Fruit fly (Drosophila melanogaster) whole organism, embryonic: ENCODE results near the gene Exo70.

Experiments used
- ATbp ChIP-seq: fragments of 200-800 bp; sonication (Bioruptor generic); optimal IDR thresholded peaks from 2 replicates; lab custom pipeline; 2017; ENCODE audit warnings: missing biosample characterization, mild to moderate bottlenecking, missing genetic modification characterization, missing genetic modification reagents
- CG12071 ChIP-seq: fragments of 200-800 bp; sonication (Bioruptor generic); optimal IDR thresholded peaks from 3 replicates; lab custom pipeline; 2018; ENCODE audit warnings: missing biosample characterization, mild to moderate bottlenecking, missing genetic modification characterization
- CG13296 ChIP-seq: fragments of 200-800 bp; sonication (Bioruptor generic); optimal IDR thresholded peaks from 3 replicates; lab custom pipeline; 2018; ENCODE audit warnings: missing biosample characterization, mild to moderate bottlenecking, missing genetic modification characterization
- CG14441 ChIP-seq: fragments of 200-800 bp; sonication (Bioruptor generic); IDR thresholded peaks from 2 replicates; pipeline ENCODE4 v1.3.6; 2022; ENCODE audit warnings: missing biosample characterization, missing genetic modification characterization
- CG14710 ChIP-seq: fragments of 200-800 bp; sonication (Bioruptor generic); optimal IDR thresholded peaks from 3 replicates; lab custom pipeline; 2019; ENCODE audit warnings: missing biosample characterization, mild to moderate bottlenecking, missing genetic modification characterization, moderate library complexity
- CG15073 ChIP-seq: fragments of 200-800 bp; sonication (Bioruptor generic); optimal IDR thresholded peaks from 2 replicates; lab custom pipeline; 2016; ENCODE audit warnings: missing biosample characterization, missing genetic modification characterization
- CG1529 ChIP-seq: fragments of 200-800 bp; sonication (Bioruptor generic); optimal IDR thresholded peaks from 3 replicates; lab custom pipeline; 2018; ENCODE audit warnings: missing biosample characterization, missing genetic modification characterization
- CG1647 ChIP-seq: fragments of 200-800 bp; sonication (Bioruptor generic); optimal IDR thresholded peaks from 3 replicates; lab custom pipeline; 2016; ENCODE audit warnings: missing biosample characterization, missing genetic modification characterization
- CG17612 ChIP-seq: fragments of 200-800 bp; sonication (Bioruptor generic); IDR thresholded peaks from 2 replicates; pipeline ENCODE4 v1.3.6; 2022; ENCODE audit warnings: missing biosample characterization, missing genetic modification characterization
- CG33213 ChIP-seq: fragments of 200-800 bp; sonication (Bioruptor generic); optimal IDR thresholded peaks from 3 replicates; lab custom pipeline; 2016; ENCODE audit warnings: missing biosample characterization, missing genetic modification characterization
- CG34224 ChIP-seq: fragments of 200-800 bp; sonication (Bioruptor generic); IDR thresholded peaks from 3 replicates; pipeline ENCODE4 v1.3.6; 2022; ENCODE audit warnings: missing biosample characterization, missing genetic modification characterization; ENCODE audit not compliant: partially characterized antibody
- CG4360 ChIP-seq: fragments of 200-800 bp; sonication (Bioruptor generic); IDR thresholded peaks from 2 replicates; pipeline ENCODE4 v1.3.6; 2022; ENCODE audit warnings: missing biosample characterization, missing genetic modification characterization
- CG6254 ChIP-seq: fragments of 200-800 bp; sonication (Bioruptor generic); optimal IDR thresholded peaks from 3 replicates; lab custom pipeline; 2017; ENCODE audit warnings: mild to moderate bottlenecking, missing biosample characterization, missing genetic modification reagents, missing genetic modification characterization
- CG6683 ChIP-seq: fragments of 200-800 bp; sonication (Bioruptor generic); optimal IDR thresholded peaks from 2 replicates; lab custom pipeline; 2017; ENCODE audit warnings: missing biosample characterization, mild to moderate bottlenecking, missing genetic modification characterization, missing genetic modification reagents
- CG7271 ChIP-seq: fragments of 200-800 bp; sonication (Bioruptor generic); optimal IDR thresholded peaks from 2 replicates; lab custom pipeline; 2018; ENCODE audit warnings: missing biosample characterization, mild to moderate bottlenecking, missing genetic modification characterization, moderate library complexity
- CG7556 ChIP-seq: fragments of 200-800 bp; sonication (Bioruptor generic); optimal IDR thresholded peaks from 2 replicates; lab custom pipeline; 2017; ENCODE audit warnings: missing biosample characterization, mild to moderate bottlenecking, missing genetic modification characterization
- CG7839 ChIP-seq: fragments of 200-800 bp; sonication (Bioruptor generic); optimal IDR thresholded peaks from 3 replicates; lab custom pipeline; 2018; ENCODE audit warnings: missing biosample characterization, mild to moderate bottlenecking, missing genetic modification characterization, moderate library complexity
- CG7928 ChIP-seq: fragments of 200-800 bp; sonication (Bioruptor generic); optimal IDR thresholded peaks from 2 replicates; lab custom pipeline; 2017; ENCODE audit warnings: missing biosample characterization, mild to moderate bottlenecking, missing genetic modification characterization
- CG8290 ChIP-seq, 3 experiments: fragments of 200-800 bp; sonication (Bioruptor generic); optimal IDR thresholded peaks; 2 replicates each; lab custom pipeline; 2016 to 2019; ENCODE audit warnings: missing biosample characterization in 3 of 3, missing genetic modification characterization in 3 of 3, mild to moderate bottlenecking in 2 of 3, moderate library complexity in 1 of 3
- CG9797 ChIP-seq: fragments of 200-800 bp; sonication (Bioruptor generic); optimal IDR thresholded peaks from 3 replicates; lab custom pipeline; 2018; ENCODE audit warnings: missing biosample characterization, mild to moderate bottlenecking, missing genetic modification characterization
- D19B ChIP-seq: fragments of 200-800 bp; sonication (Bioruptor generic); optimal IDR thresholded peaks from 2 replicates; lab custom pipeline; 2017; ENCODE audit warnings: missing biosample characterization, mild to moderate bottlenecking, missing genetic modification characterization
- Dfd ChIP-seq, 2 experiments: fragments of >200 bp; optimal IDR thresholded peaks; 2 replicates each; lab custom pipeline; 2017; ENCODE audit warnings: missing biosample characterization in 2 of 2, missing genetic modification characterization in 2 of 2
- Elba2 ChIP-seq: fragments of 200-800 bp; sonication (Bioruptor generic); optimal IDR thresholded peaks from 3 replicates; lab custom pipeline; 2016; ENCODE audit warnings: missing biosample characterization, missing genetic modification characterization
- Fer2 ChIP-seq: fragments of 200-800 bp; sonication (Bioruptor generic); optimal IDR thresholded peaks from 2 replicates; lab custom pipeline; 2018; ENCODE audit warnings: missing biosample characterization, mild to moderate bottlenecking, missing genetic modification characterization, moderate library complexity
- Gsc ChIP-seq: fragments of 200-800 bp; sonication (Bioruptor generic); IDR thresholded peaks from 2 replicates; pipeline ENCODE4 v1.3.6; 2022; ENCODE audit warnings: missing biosample characterization, missing genetic modification characterization
- HLH3B ChIP-seq: fragments of 200-800 bp; sonication (Bioruptor generic); IDR thresholded peaks from 2 replicates; pipeline ENCODE4 v1.3.6; 2022; ENCODE audit warnings: missing biosample characterization, missing genetic modification characterization
- NC2β ChIP-seq: fragments of 200-800 bp; sonication (Bioruptor generic); optimal IDR thresholded peaks from 2 replicates; lab custom pipeline; 2016; ENCODE audit warnings: missing biosample characterization, missing genetic modification characterization
- Optix ChIP-seq: fragments of 200-800 bp; sonication (Bioruptor generic); IDR thresholded peaks from 3 replicates; pipeline ENCODE4 v1.3.6; 2022; ENCODE audit warnings: missing biosample characterization, missing genetic modification characterization
- Rfx ChIP-seq: fragments of 200-800 bp; sonication (Bioruptor generic); IDR thresholded peaks from 2 replicates; pipeline ENCODE4 v1.3.6; 2022; ENCODE audit warnings: missing biosample characterization, missing genetic modification characterization
- Trl ChIP-seq, 3 experiments: fragments of >200 bp in 2 of 3; fragments of 200-800 bp in 1 of 3; sonication (Bioruptor generic) in 1 of 3; optimal IDR thresholded peaks; 2 replicates in 1 of 3; 3 replicates in 2 of 3; lab custom pipeline; 2016 to 2017; ENCODE audit warnings: missing biosample characterization in 1 of 3, missing genetic modification characterization in 1 of 3
- YL-1 ChIP-seq: fragments of 200-800 bp; sonication (Bioruptor generic); optimal IDR thresholded peaks from 3 replicates; lab custom pipeline; 2017; ENCODE audit warnings: missing biosample characterization, mild to moderate bottlenecking, missing genetic modification characterization
- abd-A ChIP-seq: fragments of 200-800 bp; sonication (Bioruptor generic); optimal IDR thresholded peaks from 3 replicates; lab custom pipeline; 2019; ENCODE audit warnings: missing biosample characterization, mild to moderate bottlenecking, missing genetic modification characterization, moderate library complexity
- amos ChIP-seq: fragments of 200-800 bp; sonication (Bioruptor generic); IDR thresholded peaks from 2 replicates; pipeline ENCODE4 v1.3.6; 2022; ENCODE audit warnings: missing biosample characterization, missing genetic modification characterization; ENCODE audit not compliant: partially characterized antibody
- ap ChIP-seq: fragments of 200-800 bp; sonication (Bioruptor generic); IDR thresholded peaks from 2 replicates; pipeline ENCODE4 v1.3.6; 2022; ENCODE audit warnings: missing biosample characterization, missing genetic modification characterization
- crc ChIP-seq: fragments of 200-800 bp; sonication (Bioruptor generic); optimal IDR thresholded peaks from 2 replicates; lab custom pipeline; 2016; ENCODE audit warnings: missing biosample characterization, missing genetic modification characterization
- emc ChIP-seq: fragments of 200-800 bp; sonication (Bioruptor generic); optimal IDR thresholded peaks from 2 replicates; lab custom pipeline; 2016; ENCODE audit warnings: missing biosample characterization, missing genetic modification characterization
- esg ChIP-seq: fragments of 200-800 bp; sonication (Bioruptor generic); conservative IDR thresholded peaks from 2 replicates; pipeline ENCODE4 v1.3.6; 2022; ENCODE audit warnings: missing biosample characterization, missing genetic modification characterization
- insv ChIP-seq, 2 experiments: fragments of 200-800 bp; sonication (Bioruptor generic); optimal IDR thresholded peaks; 3 replicates each; lab custom pipeline; 2016 to 2018; ENCODE audit warnings: missing biosample characterization in 2 of 2, missing genetic modification characterization in 2 of 2
- maf-S ChIP-seq: fragments of 200-800 bp; sonication (Bioruptor generic); optimal IDR thresholded peaks from 2 replicates; lab custom pipeline; 2016; ENCODE audit warnings: missing biosample characterization, missing genetic modification characterization
- org-1 ChIP-seq: fragments of 200-800 bp; sonication (Bioruptor generic); optimal IDR thresholded peaks from 2 replicates; lab custom pipeline; 2017; ENCODE audit warnings: missing biosample characterization, missing genetic modification characterization
- pan ChIP-seq, 4 experiments: fragments of >200 bp in 3 of 4; fragments of 200-800 bp in 1 of 4; sonication (Bioruptor generic) in 1 of 4; optimal IDR thresholded peaks in 3 of 4; IDR thresholded peaks in 1 of 4; 2 replicates each; pipeline versions ENCODE4 v1.3.6 to Lab custom; 2017 to 2022; ENCODE audit warnings: missing biosample characterization in 2 of 4, missing genetic modification characterization in 2 of 4, mixed read lengths in 1 of 4
- pnt ChIP-seq: fragments of 200-800 bp; sonication (Bioruptor generic); optimal IDR thresholded peaks from 3 replicates; lab custom pipeline; 2016; ENCODE audit warnings: missing biosample characterization, missing genetic modification characterization
- pum ChIP-seq: fragments of 200-800 bp; sonication (Bioruptor generic); optimal IDR thresholded peaks from 2 replicates; lab custom pipeline; 2016; ENCODE audit warnings: missing biosample characterization, missing genetic modification characterization
- sens ChIP-seq: fragments of 200-800 bp; sonication (Bioruptor generic); peaks from one replicate; lab custom pipeline; 2016; ENCODE audit warnings: missing biosample characterization, missing genetic modification characterization
- shn ChIP-seq: fragments of 200-800 bp; sonication (Bioruptor generic); optimal IDR thresholded peaks from 3 replicates; lab custom pipeline; 2016; ENCODE audit warnings: missing biosample characterization, missing genetic modification characterization
- sim ChIP-seq: fragments of 200-800 bp; sonication (Bioruptor generic); IDR thresholded peaks from 2 replicates; pipeline ENCODE4 v1.3.6; 2022; ENCODE audit warnings: missing biosample characterization, missing genetic modification characterization
- sna ChIP-seq: fragments of 200-800 bp; sonication (Bioruptor generic); IDR thresholded peaks from 2 replicates; pipeline ENCODE4 v1.3.6; 2022; ENCODE audit warnings: missing biosample characterization, missing genetic modification characterization; ENCODE audit not compliant: partially characterized antibody
- toy ChIP-seq: fragments of 200-800 bp; sonication (Bioruptor generic); IDR thresholded peaks from 2 replicates; pipeline ENCODE4 v1.3.6; 2022; ENCODE audit warnings: missing biosample characterization, missing genetic modification characterization
- usp ChIP-seq: fragments of >200 bp; optimal IDR thresholded peaks from 2 replicates; lab custom pipeline; 2017; ENCODE audit warnings: missing biosample characterization, missing genetic modification characterization
- zen ChIP-seq: fragments of 200-800 bp; sonication (Bioruptor generic); optimal IDR thresholded peaks from 3 replicates; lab custom pipeline; 2018; ENCODE audit warnings: missing biosample characterization, mild to moderate bottlenecking, missing genetic modification characterization, moderate library complexity

The Exo70 gene

DNA sequence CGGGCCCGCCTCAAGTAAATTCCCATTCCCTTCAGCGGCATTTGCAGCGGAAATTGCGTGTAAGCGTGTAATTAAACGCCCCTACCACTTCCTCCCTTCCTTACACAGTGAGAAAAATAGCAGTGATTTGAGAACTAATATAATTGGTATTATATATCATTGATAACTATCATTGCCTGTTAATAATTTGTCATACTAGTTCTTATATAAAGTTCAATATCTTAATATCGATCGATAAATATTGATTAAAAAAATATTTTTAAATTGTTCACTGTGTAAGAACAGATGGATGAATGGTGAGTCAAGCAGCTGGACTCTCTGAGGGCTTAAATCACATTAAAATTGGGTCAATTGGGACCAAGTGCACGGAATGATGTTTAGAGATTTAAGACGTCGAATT is 33.4 kb downstream of the Exo70 start (continued):
- TF ChIP-seq HLH3B (GFP tag; lab: Robert Waterston, UW) (peak; percentile 65), sim (peak; percentile 67; the same call in 1 of the 2 replicates), Optix (no peak), org-1 (no peak), CG17612 (no peak), ATbp (GFP tag; lab: Kevin White, UChicago) (no peak), sens (peak; percentile 53), CG1529 (GFP tag; lab: Kevin White, UChicago) (no peak), CG14441 (GFP tag; lab: Robert Waterston, UW) (no peak), amos (no peak), YL-1 (GFP tag; lab: Kevin White, UChicago) (no peak), CG8290 (GFP tag; optimal IDR thresholded peaks at IDR 0.05; lab: Kevin White, UChicago) (no peak), CG8290 (tag; optimal IDR thresholded peaks at IDR 0.05; lab: Kevin White, UChicago) (no peak), CG34224 (no peak), CG13296 (GFP tag; lab: Kevin White, UChicago) (peak; percentile 59), sna (GFP tag; lab: Robert Waterston, UW) (no peak), CG12071 (GFP tag; lab: Kevin White, UChicago) (no peak), CG7556 (GFP tag; lab: Kevin White, UChicago) (peak; percentile 11), CG7271 (tag; lab: Kevin White, UChicago) (peak; percentile 83), crc (GFP tag; lab: Kevin White, UChicago) (no peak), Rfx (GFP tag; lab: Robert Waterston, UW) (no peak), esg (GFP tag; lab: Robert Waterston, UW) (0 out of 2 replicates have a peak, but pooled peaks have one; percentile 13), emc (GFP tag; lab: Kevin White, UChicago) (no peak), Trl (optimal IDR thresholded peaks at IDR 0.05; lab: Kevin White, UChicago) (no peak), Trl (GFP tag; optimal IDR thresholded peaks at IDR 0.05; lab: Kevin White, UChicago) (no peak), CG1647 (GFP tag; lab: Kevin White, UChicago) (no peak), insv (GFP tag; optimal IDR thresholded peaks at IDR 0.05; lab: Kevin White, UChicago) (no peak), NC2β (GFP tag; lab: Kevin White, UChicago) (no peak), CG33213 (GFP tag; lab: Kevin White, UChicago) (no peak), Dfd (GFP tag; optimal IDR thresholded peaks at IDR 0.05; lab: Kevin White, UChicago) (no peak), CG15073 (GFP tag; lab: Kevin White, UChicago) (no peak), Gsc (GFP tag; lab: Robert Waterston, UW) (no peak), usp (GFP tag; lab: Kevin White, UChicago) (no peak), pan (optimal IDR thresholded peaks at IDR 0.05; lab: Kevin White, UChicago) (no peak), pan (GFP tag; optimal IDR thresholded peaks at IDR 0.05 in 1 of 2, IDR thresholded peaks at IDR 0.05 in 1 of 2) (peak in 1 of 2 experiments; percentile 65), maf-S (GFP tag; lab: Kevin White, UChicago) (no peak), D19B (no peak), pnt (GFP tag; lab: Kevin White, UChicago) (no peak), Elba2 (GFP tag; lab: Kevin White, UChicago) (no peak), CG7839 (tag; lab: Kevin White, UChicago) (peak; percentile 44), CG6683 (GFP tag; lab: Kevin White, UChicago) (no peak), shn (GFP tag; lab: Kevin White, UChicago) (no peak), toy (GFP tag; lab: Robert Waterston, UW) (no peak), pum (GFP tag; lab: Kevin White, UChicago) (no peak), CG7928 (GFP tag; lab: Kevin White, UChicago) (no peak), Fer2 (tag; lab: Kevin White, UChicago) (no peak), abd-A (no peak), zen (tag; lab: Kevin White, UChicago) (peak; percentile 92), CG6254 (GFP tag; lab: Kevin White, UChicago) (peak; percentile 34), CG9797 (GFP tag; lab: Kevin White, UChicago) (no peak), CG14710 (tag; lab: Kevin White, UChicago) (peak; percentile 69), CG4360 (GFP tag; lab: Robert Waterston, UW) (no peak), ap (GFP tag; lab: Robert Waterston, UW) (peak; percentile 23; the same call in 1 of the 2 replicates)
